Worm (Caenorhabditis elegans) whole organism, L4/young adult: ENCODE results near the gene ceh-31.

Experiments
- W03F9.2 ChIP-seq: fragments of 150-350 bp; optimal IDR thresholded peaks from 2 replicates; lab custom pipeline; 2014; ENCODE audit warnings: missing biosample characterization, missing genetic modification characterization
- dao-5 ChIP-seq: sonication (generic microtip); optimal IDR thresholded peaks from 2 replicates; lab custom pipeline; 2016; ENCODE audit warnings: missing genotype, missing genetic modification characterization, moderate library complexity, missing compliant biosample characterization

- TF ChIP-seq W03F9.2 (tag; lab: Kevin White, UChicago) = no peak
- no peak for TF ChIP-seq dao-5
Observed at ce11 chrX:3111066-3111465, 40.8 kb upstream of the ceh-31 start.
